Worm (Caenorhabditis elegans): ENCODE data around the gene T04C10.3.

The T04C10.3 gene

DNA sequence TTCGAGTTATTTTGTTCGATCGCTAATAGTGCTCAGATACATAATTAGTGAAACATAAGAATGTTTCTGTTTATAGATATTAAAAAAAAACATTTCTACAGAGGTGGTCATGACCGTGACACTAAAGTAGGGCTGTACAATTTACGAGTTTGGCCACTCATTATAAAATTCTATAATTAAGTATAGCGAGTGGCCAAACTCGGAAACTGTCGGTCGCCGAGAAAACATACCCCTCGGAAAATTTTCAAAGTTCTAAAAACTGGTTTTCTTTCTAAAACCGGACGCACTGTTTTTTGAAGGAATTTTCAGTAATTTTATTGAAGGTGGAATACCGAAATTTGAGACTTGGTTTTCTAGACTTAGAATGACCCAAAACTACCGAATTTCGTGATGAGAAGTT, 6.4 kb upstream of the T04C10.3 start:
- TF ChIP-seq lin-39 (tag; optimal IDR thresholded peaks at IDR 0.05) (no peak), nhr-21 (tag; optimal IDR thresholded peaks at IDR 0.05) (no peak), crh-2 (tag; optimal IDR thresholded peaks at IDR 0.05) (no peak), snpc-4 (tag; optimal IDR thresholded peaks at IDR 0.05) (no peak), nhr-10 (tag; optimal IDR thresholded peaks at IDR 0.05) (no peak), nhr-237 (tag; optimal IDR thresholded peaks at IDR 0.05) (no peak), F13H6.1 (tag; optimal IDR thresholded peaks at IDR 0.05) (no peak), egl-27 (tag; optimal IDR thresholded peaks at IDR 0.05) (no peak)

DNA sequence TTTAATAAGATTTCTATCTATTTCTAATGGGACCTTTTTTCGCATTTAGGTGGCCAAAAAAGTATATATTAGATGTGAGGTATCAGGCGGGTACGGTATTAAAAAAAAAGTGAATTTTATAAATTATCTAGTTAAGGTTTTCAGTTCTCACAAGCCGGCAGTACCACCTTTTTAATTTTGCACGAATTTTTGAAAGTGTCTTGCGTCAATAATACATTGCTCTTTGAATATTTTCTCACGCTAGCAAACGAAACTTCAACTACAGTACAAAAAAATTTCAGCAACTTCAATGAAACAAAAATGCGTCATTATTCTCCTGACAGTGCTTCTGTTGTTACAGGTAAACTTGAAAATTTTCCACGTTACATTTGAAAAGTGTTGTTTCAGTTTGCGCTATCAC, 5.2 kb upstream of the T04C10.3 start, which contains the start of gene F42D1.4:
F42D1.4 (plus strand) TSS at position 301 of the 400 bp plus-strand sequence.
- TF ChIP-seq nhr-77 (tag; optimal IDR thresholded peaks at IDR 0.05) (no peak), elt-1 (tag; optimal IDR thresholded peaks at IDR 0.05) (no peak), unc-39 (tag; optimal IDR thresholded peaks at IDR 0.05) (no peak), ama-1 (optimal IDR thresholded peaks at IDR 0.05) (no peak), unc-62 (GFP tag; optimal IDR thresholded peaks at IDR 0.05) (no peak), C34F6.9 (tag; optimal IDR thresholded peaks at IDR 0.05) (no peak)

DNA sequence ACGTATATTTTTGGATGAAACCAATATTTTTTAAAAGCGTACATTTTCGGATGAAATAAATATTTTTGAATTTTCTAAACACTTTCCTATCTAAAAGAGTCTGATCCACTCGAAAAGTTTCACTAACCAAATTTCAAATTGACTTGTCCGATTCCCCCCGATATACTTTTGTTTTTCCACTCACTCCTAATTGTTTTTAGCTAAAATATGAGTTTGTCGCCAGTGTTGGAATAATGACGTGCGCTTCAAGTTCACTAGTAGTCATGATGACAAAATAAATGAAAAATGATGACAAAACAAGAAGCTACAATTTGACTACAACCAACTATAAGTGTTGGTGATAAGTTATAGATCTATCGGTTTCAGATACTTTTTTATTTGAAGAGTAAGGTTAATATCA, 3.4 kb upstream of the T04C10.3 start:
- TF ChIP-seq elt-3 (tag; optimal IDR thresholded peaks at IDR 0.05) = no peak
- TF ChIP-seq ceh-82 (tag; optimal IDR thresholded peaks at IDR 0.05) = no peak
- no peak for TF ChIP-seq mbf-1 (tag; optimal IDR thresholded peaks at IDR 0.05)
- peak; percentile 90 for TF ChIP-seq skn-1 (tag; optimal IDR thresholded peaks at IDR 0.05)
- TF ChIP-seq ztf-4 (tag; optimal IDR thresholded peaks at IDR 0.05) = no peak
- TF ChIP-seq ztf-1 (GFP tag; conservative IDR thresholded peaks at IDR 0.05) = no peak
- TF ChIP-seq peb-1 (tag; optimal IDR thresholded peaks at IDR 0.05) = no peak
- TF ChIP-seq nhr-6 (tag; optimal IDR thresholded peaks at IDR 0.05) = no peak
- no peak for TF ChIP-seq nhr-129 (tag; optimal IDR thresholded peaks at IDR 0.05)
- TF ChIP-seq dmd-4 (tag; optimal IDR thresholded peaks at IDR 0.05) = no peak
- TF ChIP-seq unc-62 (GFP tag; optimal IDR thresholded peaks at IDR 0.05) = no peak
- no peak for TF ChIP-seq nhr-25 (tag; optimal IDR thresholded peaks at IDR 0.05)
- TF ChIP-seq C34F6.9 (tag; optimal IDR thresholded peaks at IDR 0.05) = no peak
- no peak for TF ChIP-seq sma-9 (GFP tag; optimal IDR thresholded peaks at IDR 0.05)
- TF ChIP-seq sma-9 (tag; optimal IDR thresholded peaks at IDR 0.05) = no peak
- TF ChIP-seq sma-3 (GFP tag; optimal IDR thresholded peaks at IDR 0.05) = peak; percentile 6
- no peak for TF ChIP-seq zag-1 (tag; optimal IDR thresholded peaks at IDR 0.05)
- no peak for TF ChIP-seq ZK546.5 (tag; optimal IDR thresholded peaks at IDR 0.05)
- TF ChIP-seq lin-13 (GFP tag; optimal IDR thresholded peaks at IDR 0.05) = peak; percentile 28
- TF ChIP-seq fos-1 (tag; optimal IDR thresholded peaks at IDR 0.05) = no peak
- no peak for TF ChIP-seq ceh-16 (tag; optimal IDR thresholded peaks at IDR 0.05)
- TF ChIP-seq Y55F3AM.14 (GFP tag; optimal IDR thresholded peaks at IDR 0.05) = no peak
- no peak for TF ChIP-seq nhr-12 (tag; optimal IDR thresholded peaks at IDR 0.05)
- TF ChIP-seq unc-55 (GFP tag; optimal IDR thresholded peaks at IDR 0.05) = no peak

DNA sequence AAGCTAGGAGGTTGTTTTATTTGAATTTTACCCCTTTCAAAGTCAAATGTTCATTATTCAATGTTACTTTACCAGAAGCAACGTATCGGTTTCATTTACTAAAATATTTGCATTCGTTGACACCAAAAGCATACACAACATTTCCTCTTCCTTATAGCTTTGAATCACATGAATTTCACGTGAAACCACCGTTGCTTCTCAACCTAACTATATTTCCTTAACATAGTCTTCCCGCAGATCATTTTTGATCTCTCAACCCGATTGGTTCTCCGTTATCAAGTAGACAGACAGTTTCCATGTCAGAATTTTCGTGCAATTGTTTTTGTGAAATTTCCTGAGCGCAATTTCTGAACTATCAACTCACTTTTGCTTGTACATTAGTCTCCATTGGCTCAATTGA, 2.3 kb upstream of the T04C10.3 start:
- peak; percentile 0 for TF ChIP-seq gmeb-1 (tag; optimal IDR thresholded peaks at IDR 0.05)
- TF ChIP-seq alr-1 (tag; optimal IDR thresholded peaks at IDR 0.05) = no peak
- peak; percentile 48 for TF ChIP-seq sma-9 (GFP tag; optimal IDR thresholded peaks at IDR 0.05)
- no peak for TF ChIP-seq sma-9 (tag; optimal IDR thresholded peaks at IDR 0.05)

DNA sequence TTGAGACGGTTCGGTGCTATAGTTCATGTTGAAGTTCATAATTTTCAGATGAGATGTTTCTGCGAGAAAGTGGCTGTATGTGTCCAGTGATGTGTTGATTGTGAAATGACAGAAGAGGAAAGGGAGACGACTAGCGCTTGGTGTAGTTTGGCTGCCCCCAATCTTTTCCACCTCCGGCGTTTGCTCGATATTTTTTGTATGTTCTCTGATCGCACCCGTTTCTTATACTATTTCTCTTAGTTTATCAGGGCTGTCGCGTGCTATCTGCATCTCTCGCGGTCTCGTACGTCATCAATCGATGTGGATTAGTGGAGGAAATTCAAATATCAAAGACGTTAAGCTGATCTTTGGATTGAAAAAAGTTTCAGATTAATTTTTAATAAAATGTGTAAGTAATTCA, 1.4 kb upstream of the T04C10.3 start, which contains the start of gene atf-4:
atf-4 (minus strand) TSS at position 93 of the 400 bp plus-strand sequence.
- peak; percentile 73 for TF ChIP-seq sem-4 (tag; optimal IDR thresholded peaks at IDR 0.05)
- TF ChIP-seq unc-55 (GFP tag; optimal IDR thresholded peaks at IDR 0.05) = peak; percentile 28
- peak; percentile 94 for TF ChIP-seq crh-2 (tag; optimal IDR thresholded peaks at IDR 0.05)
- TF ChIP-seq snpc-4 (tag; optimal IDR thresholded peaks at IDR 0.05) = no peak
- TF ChIP-seq ceh-82 (tag; optimal IDR thresholded peaks at IDR 0.05) = no peak
- TF ChIP-seq unc-39 (tag; optimal IDR thresholded peaks at IDR 0.05) = no peak
- TF ChIP-seq F13H6.1 (tag; optimal IDR thresholded peaks at IDR 0.05) = peak; percentile 76
- peak; percentile 74 to 84 for TF ChIP-seq mdl-1 (tag; optimal IDR thresholded peaks at IDR 0.05)
- TF ChIP-seq sma-9 (GFP tag; optimal IDR thresholded peaks at IDR 0.05) = peak; percentile 90
- no peak for TF ChIP-seq sma-9 (tag; optimal IDR thresholded peaks at IDR 0.05)
- peak; percentile 56 for TF ChIP-seq nhr-25 (tag; optimal IDR thresholded peaks at IDR 0.05)
- TF ChIP-seq lsy-2 (tag; optimal IDR thresholded peaks at IDR 0.05) = peak in 1 of 2 experiments; percentile 72
- TF ChIP-seq nhr-12 (tag; optimal IDR thresholded peaks at IDR 0.05) = no peak
- TF ChIP-seq nhr-77 (tag; optimal IDR thresholded peaks at IDR 0.05) = no peak
- TF ChIP-seq nhr-11 (tag; optimal IDR thresholded peaks at IDR 0.05) = no peak
- TF ChIP-seq ztf-4 (tag; optimal IDR thresholded peaks at IDR 0.05) = peak; percentile 51
- peak; percentile 9 for TF ChIP-seq skn-1 (tag; optimal IDR thresholded peaks at IDR 0.05)
- no peak for TF ChIP-seq peb-1 (tag; optimal IDR thresholded peaks at IDR 0.05)
- TF ChIP-seq dmd-4 (tag; optimal IDR thresholded peaks at IDR 0.05) = no peak
- TF ChIP-seq aly-2 (tag; optimal IDR thresholded peaks at IDR 0.05) = no peak
- TF ChIP-seq nhr-129 (tag; optimal IDR thresholded peaks at IDR 0.05) = peak; percentile 69
- TF ChIP-seq fos-1 (tag; optimal IDR thresholded peaks at IDR 0.05) = peak; percentile 89
- TF ChIP-seq sma-3 (GFP tag; optimal IDR thresholded peaks at IDR 0.05) = peak; percentile 58
- TF ChIP-seq alr-1 (tag; optimal IDR thresholded peaks at IDR 0.05) = no peak
- no peak for TF ChIP-seq Y55F3AM.14 (GFP tag; optimal IDR thresholded peaks at IDR 0.05)
- peak; percentile 40 for TF ChIP-seq nhr-6 (tag; optimal IDR thresholded peaks at IDR 0.05)
- no peak for TF ChIP-seq lin-39 (tag; optimal IDR thresholded peaks at IDR 0.05)
- TF ChIP-seq lin-11 (tag; optimal IDR thresholded peaks at IDR 0.05) = peak; percentile 39
- peak; percentile 83 for TF ChIP-seq nhr-21 (tag; optimal IDR thresholded peaks at IDR 0.05)
- TF ChIP-seq mbf-1 (tag; optimal IDR thresholded peaks at IDR 0.05) = no peak
- TF ChIP-seq nhr-237 (tag; optimal IDR thresholded peaks at IDR 0.05) = no peak
- TF ChIP-seq ama-1 (optimal IDR thresholded peaks at IDR 0.05) = peak; percentile 55
- TF ChIP-seq lin-13 (GFP tag; optimal IDR thresholded peaks at IDR 0.05) = peak; percentile 32

All from whole organism, L2 larva.